Worm (Caenorhabditis elegans): ENCODE measurements around the gene W02D7.4.

DNA sequence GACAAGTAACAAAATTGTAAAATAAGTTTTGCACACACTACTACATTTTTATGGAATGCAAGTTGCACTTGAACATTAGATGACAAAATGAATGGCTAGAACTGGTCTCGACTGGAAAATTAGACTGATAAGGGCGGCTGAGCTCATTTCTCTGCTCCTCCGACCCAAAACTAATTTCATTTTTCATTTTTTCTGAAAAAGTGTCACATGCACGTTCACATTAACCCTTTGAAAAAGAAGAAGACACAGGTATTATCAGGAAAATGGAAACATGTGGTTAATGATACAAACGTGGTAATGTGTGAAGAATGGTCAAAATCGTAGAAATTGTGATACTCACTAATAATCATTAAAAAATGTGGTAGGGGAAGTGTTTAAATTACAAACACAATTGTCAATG is 9.6 kb upstream of the W02D7.4 start:
- TF ChIP-seq pqm-1 (tag; optimal IDR thresholded peaks at IDR 0.05) (peak; percentile 63), Y5F2A.4 (GFP tag; optimal IDR thresholded peaks at IDR 0.05) (no peak), daf-8 (GFP tag; IDR thresholded peaks at IDR 0.05) (no peak), lir-3 (tag; optimal IDR thresholded peaks at IDR 0.05) (no peak), hif-1 (tag; optimal IDR thresholded peaks at IDR 0.05) (no peak), ama-1 (optimal IDR thresholded peaks at IDR 0.05) (no peak)
